Fruit fly (Drosophila melanogaster): Measurements from ENCODE around the gene CG13895.

CG13895 gene

dm6 chr3L:724518-725341 lies 16.7 kb upstream of the CG13895 start (continued):
- TF ChIP-seq Sox102F (GFP tag; optimal IDR thresholded peaks at IDR 0.05) (peak; percentile 95), salr (GFP tag; optimal IDR thresholded peaks at IDR 0.05) (peak; percentile 77 to 83), Lpt (GFP tag; optimal IDR thresholded peaks at IDR 0.05) (peak; percentile 81), CG8632 (GFP tag; optimal IDR thresholded peaks at IDR 0.05) (peak; percentile 94), OdsH (GFP tag; optimal IDR thresholded peaks at IDR 0.05) (peak; percentile 93), cyc (GFP tag; optimal IDR thresholded peaks at IDR 0.05) (peak; percentile 89), CG6854 (GFP tag; optimal IDR thresholded peaks at IDR 0.05) (peak; percentile 86), fd85E (GFP tag; optimal IDR thresholded peaks at IDR 0.05) (peak; percentile 82), CG6792 (GFP tag; optimal IDR thresholded peaks at IDR 0.05) (peak; percentile 97), CG11902 (GFP tag; optimal IDR thresholded peaks at IDR 0.05) (peak; percentile 80), CG32006 (GFP tag; optimal IDR thresholded peaks at IDR 0.05) (peak; percentile 90), Smox (GFP tag; optimal IDR thresholded peaks at IDR 0.05) (peak; percentile 93), CG8319 (GFP tag; optimal IDR thresholded peaks at IDR 0.05) (peak; percentile 91), Gug (GFP tag; IDR thresholded peaks at IDR 0.05) (peak; percentile 90), Hr39 (GFP tag; optimal IDR thresholded peaks at IDR 0.05) (peak; percentile 92), CG10669 (GFP tag; optimal IDR thresholded peaks at IDR 0.05) (peak; percentile 92), CG16779 (tag; optimal IDR thresholded peaks at IDR 0.05) (peak; percentile 92), fd59A (GFP tag; optimal IDR thresholded peaks at IDR 0.05) (peak; percentile 86), CG15336 (GFP tag; IDR thresholded peaks at IDR 0.05) (peak; percentile 93)

- no peak for TF ChIP-seq CG11902 (GFP tag; optimal IDR thresholded peaks at IDR 0.05)
- TF ChIP-seq CG10631 (GFP tag; optimal IDR thresholded peaks at IDR 0.05) = no peak
Observed at dm6 chr3L:723654-724461, 15.9 kb upstream of the CG13895 start.

dm6 chr3L:722386-722785 lies 14.4 kb upstream of the CG13895 start:
- TF ChIP-seq eg (GFP tag; IDR thresholded peaks at IDR 0.05) (peak; percentile 83), CG11762 (GFP tag; optimal IDR thresholded peaks at IDR 0.05; ENCODE audit: insufficient read depth) (no peak), CG8119 (GFP tag; IDR thresholded peaks at IDR 0.05) (peak; percentile 30; the same call in 1 of the 3 replicates), Gug (GFP tag; IDR thresholded peaks at IDR 0.05) (peak; percentile 65), Hr39 (GFP tag; optimal IDR thresholded peaks at IDR 0.05) (no peak), fd59A (GFP tag; optimal IDR thresholded peaks at IDR 0.05) (no peak), CG6163 (GFP tag; IDR thresholded peaks at IDR 0.05) (peak; percentile 33; the same call in 2 of the 3 replicates), CG15336 (GFP tag; IDR thresholded peaks at IDR 0.05) (peak; percentile 63), CG11294 (GFP tag; IDR thresholded peaks at IDR 0.05) (peak; percentile 64)

- TF ChIP-seq salr (GFP tag; optimal IDR thresholded peaks at IDR 0.05) = no peak
- peak in 1 of 2 experiments; percentile 80 for TF ChIP-seq ss (GFP tag; optimal IDR thresholded peaks at IDR 0.05)
- no peak for TF ChIP-seq Blimp-1 (GFP tag; optimal IDR thresholded peaks at IDR 0.05)
- TF ChIP-seq Gug (GFP tag; IDR thresholded peaks at IDR 0.05) = peak; percentile 25; the same call in 1 of the 2 replicates
- no peak for TF ChIP-seq Hr39 (GFP tag; optimal IDR thresholded peaks at IDR 0.05)
- peak; percentile 69 for TF ChIP-seq CG6163 (GFP tag; IDR thresholded peaks at IDR 0.05)
- no peak for TF ChIP-seq CG34406 (GFP tag; optimal IDR thresholded peaks at IDR 0.05)
- no peak for TF ChIP-seq net (GFP tag; optimal IDR thresholded peaks at IDR 0.05)
- no peak for TF ChIP-seq Smox (GFP tag; optimal IDR thresholded peaks at IDR 0.05)
- no peak for TF ChIP-seq Hr38 (GFP tag; optimal IDR thresholded peaks at IDR 0.05)
- no peak for TF ChIP-seq CG7368 (GFP tag; optimal IDR thresholded peaks at IDR 0.05)
- TF ChIP-seq CG10669 (GFP tag; optimal IDR thresholded peaks at IDR 0.05) = no peak
- TF ChIP-seq Eip78C (GFP tag) = peak; percentile 30
- no peak for TF ChIP-seq CG6808 (GFP tag; optimal IDR thresholded peaks at IDR 0.05)
- TF ChIP-seq spab (GFP tag; optimal IDR thresholded peaks at IDR 0.05) = no peak
- peak; percentile 52 for TF ChIP-seq CG15336 (GFP tag; IDR thresholded peaks at IDR 0.05)
- no peak for TF ChIP-seq Ets21C (GFP tag; optimal IDR thresholded peaks at IDR 0.05)
- TF ChIP-seq CG11762 (GFP tag; optimal IDR thresholded peaks at IDR 0.05; ENCODE audit: insufficient read depth) = no peak
- no peak for TF ChIP-seq CG8319 (GFP tag; optimal IDR thresholded peaks at IDR 0.05)
- no peak for TF ChIP-seq dsx (GFP tag; optimal IDR thresholded peaks at IDR 0.05; ENCODE audit: poor library complexity, severe bottlenecking)
- 0 out of 3 replicates have a peak, but pooled peaks have one; percentile 18 for TF ChIP-seq CG8119 (GFP tag; IDR thresholded peaks at IDR 0.05)
- no peak for TF ChIP-seq achi (GFP tag; optimal IDR thresholded peaks at IDR 0.05)
- TF ChIP-seq Hr4 (GFP tag; optimal IDR thresholded peaks at IDR 0.05) = peak; percentile 30
- no peak for TF ChIP-seq CG11902 (GFP tag; optimal IDR thresholded peaks at IDR 0.05)
- TF ChIP-seq CG6854 (GFP tag; optimal IDR thresholded peaks at IDR 0.05) = no peak
- TF ChIP-seq Eip93F (GFP tag; optimal IDR thresholded peaks at IDR 0.05) = no peak
- TF ChIP-seq svp (GFP tag) = no peak
Observed at dm6 chr3L:721863-722262, 13.9 kb upstream of the CG13895 start.
